Worm (Caenorhabditis elegans) whole organism, late embryonic: ENCODE data around the gene nhr-199.

Experiments used
- T23F11.4 ChIP-seq: fragments of 200-800 bp; sonication (Bioruptor generic); optimal IDR thresholded peaks from 2 replicates; lab custom pipeline; 2018; ENCODE audit warnings: mild to moderate bottlenecking, missing genetic modification characterization, missing compliant biosample characterization
- ama-1 ChIP-seq: fragments of 150-350 bp; optimal IDR thresholded peaks from 2 replicates; lab custom pipeline; 2014
- ceh-24 ChIP-seq: sonication (generic microtip); optimal IDR thresholded peaks from 2 replicates; lab custom pipeline; 2016; ENCODE audit warnings: mild to moderate bottlenecking, missing genetic modification characterization, missing compliant biosample characterization
- che-1 ChIP-seq: sonication (generic microtip); optimal IDR thresholded peaks from 2 replicates; lab custom pipeline; 2016; ENCODE audit warnings: mild to moderate bottlenecking, missing genetic modification characterization, missing compliant biosample characterization
- dve-1 ChIP-seq: sonication (generic microtip); optimal IDR thresholded peaks from 2 replicates; lab custom pipeline; 2017; ENCODE audit warnings: antibody characterized with exemption, mild to moderate bottlenecking, missing genetic modification characterization, missing compliant biosample characterization
- elt-2 ChIP-seq: sonication (generic microtip); optimal IDR thresholded peaks from 2 replicates; lab custom pipeline; 2016; ENCODE audit warnings: missing genetic modification reagents, missing genetic modification characterization, missing compliant biosample characterization
- gmeb-2 ChIP-seq: sonication (generic microtip); optimal IDR thresholded peaks from 2 replicates; lab custom pipeline; 2016; ENCODE audit warnings: missing genetic modification characterization, inconsistent platforms, missing compliant biosample characterization
- madf-2 ChIP-seq: sonication (generic microtip); optimal IDR thresholded peaks from 2 replicates; lab custom pipeline; 2017; ENCODE audit warnings: missing genetic modification characterization, missing compliant biosample characterization
- nhr-11 ChIP-seq: fragments of 150-350 bp; optimal IDR thresholded peaks from 2 replicates; lab custom pipeline; 2014; ENCODE audit warnings: missing biosample characterization, missing genetic modification characterization
- odd-2 ChIP-seq: sonication (generic microtip); optimal IDR thresholded peaks from 2 replicates; lab custom pipeline; 2017; ENCODE audit warnings: antibody characterized with exemption, mild to moderate bottlenecking, missing genetic modification characterization, missing compliant biosample characterization
- pag-3 ChIP-seq: sonication (generic microtip); optimal IDR thresholded peaks from 2 replicates; lab custom pipeline; 2016; ENCODE audit warnings: missing compliant biosample characterization, missing genetic modification characterization, borderline replicate concordance
- pros-1 ChIP-seq: fragments of 150-350 bp; optimal IDR thresholded peaks from 2 replicates; lab custom pipeline; 2014; ENCODE audit warnings: missing biosample characterization, missing genetic modification reagents, missing genetic modification characterization
- sox-2 ChIP-seq: fragments of 200-800 bp; sonication (Bioruptor generic); IDR thresholded peaks from 2 replicates; pipeline ENCODE4 v1.3.6; 2022; ENCODE audit warnings: missing genetic modification reagents, missing genetic modification characterization, missing compliant biosample characterization
- tbx-2 ChIP-seq: sonication (generic microtip); optimal IDR thresholded peaks from 2 replicates; lab custom pipeline; 2016; ENCODE audit warnings: missing genetic modification characterization, missing compliant biosample characterization

- no peak for TF ChIP-seq sox-2 (GFP tag; lab: Robert Waterston, UW)
- no peak for TF ChIP-seq T23F11.4
- TF ChIP-seq elt-2: no peak
- TF ChIP-seq gmeb-2 (tag; lab: Kevin White, UChicago): no peak
- no peak for TF ChIP-seq pros-1 (tag; lab: Kevin White, UChicago)
- TF ChIP-seq odd-2 (tag; lab: Kevin White, UChicago): no peak
- no peak for TF ChIP-seq ama-1 (lab: Kevin White, UChicago)
- no peak for TF ChIP-seq ceh-24
- TF ChIP-seq pag-3: no peak
- TF ChIP-seq madf-2 (tag; lab: Kevin White, UChicago): no peak
- TF ChIP-seq nhr-11 (tag; lab: Kevin White, UChicago): no peak
- TF ChIP-seq che-1 (tag; lab: Kevin White, UChicago): no peak
- no peak for TF ChIP-seq dve-1 (tag; lab: Kevin White, UChicago)
- TF ChIP-seq tbx-2 (tag; lab: Kevin White, UChicago): no peak
These were observed 21.7 kb upstream of the nhr-199 start for ce11 chrV:15721431-15721830.
